Worm (Caenorhabditis elegans) whole organism, L1 larva: ENCODE measurements around the gene Y45G5AM.3.
A peak's percentile ranks its signal among the peaks of the same experiment; 100 is the strongest.

ENCODE experiments used
- C04F5.9 ChIP-seq: sonication (generic microtip); optimal IDR thresholded peaks from 2 replicates; lab custom pipeline; 2016; ENCODE audit warnings: missing genetic modification characterization, missing compliant biosample characterization
- C16A3.4 ChIP-seq: fragments of 150-350 bp; optimal IDR thresholded peaks from 2 replicates; lab custom pipeline; 2014; ENCODE audit warnings: missing biosample characterization, missing genetic modification characterization
- F16B12.6 ChIP-seq: fragments of 150-350 bp; optimal IDR thresholded peaks from 2 replicates; lab custom pipeline; 2014; ENCODE audit warnings: missing biosample characterization, missing genetic modification characterization
- Y116A8C.19 ChIP-seq: sonication (generic microtip); optimal IDR thresholded peaks from 2 replicates; lab custom pipeline; 2016; ENCODE audit warnings: missing compliant biosample characterization, missing genetic modification characterization, borderline replicate concordance
- aha-1 ChIP-seq: fragments of 150-350 bp; optimal IDR thresholded peaks from 2 replicates; lab custom pipeline; 2014; ENCODE audit warnings: missing biosample characterization, missing genetic modification characterization
- aly-2 ChIP-seq: fragments of 150-350 bp; optimal IDR thresholded peaks from 2 replicates; lab custom pipeline; 2014; ENCODE audit warnings: missing biosample characterization, missing genetic modification characterization
- ama-1 ChIP-seq: fragments of 150-350 bp; optimal IDR thresholded peaks from 2 replicates; lab custom pipeline; 2014
- blmp-1 ChIP-seq: fragments of 150-350 bp; optimal IDR thresholded peaks from 2 replicates; lab custom pipeline; 2014; ENCODE audit warnings: missing biosample characterization, missing genetic modification characterization
- ceh-8 ChIP-seq: fragments of 200-800 bp; sonication (Bioruptor generic); optimal IDR thresholded peaks from 2 replicates; lab custom pipeline; 2018; ENCODE audit warnings: mild to moderate bottlenecking, missing genetic modification characterization, moderate library complexity, missing compliant biosample characterization
- ceh-88 ChIP-seq: fragments of 200-800 bp; sonication (Bioruptor generic); IDR thresholded peaks from 2 replicates; pipeline ENCODE4 v1.3.6; 2022; ENCODE audit warnings: missing genetic modification characterization, missing compliant biosample characterization
- dsc-1 ChIP-seq: sonication (generic microtip); optimal IDR thresholded peaks from 2 replicates; lab custom pipeline; 2016; ENCODE audit warnings: mild to moderate bottlenecking, missing genetic modification characterization, missing compliant biosample characterization
- efl-1 ChIP-seq, 4 experiments: fragments of 150-350 bp; optimal IDR thresholded peaks in 3 of 4; peaks in 1 of 4; 1 replicate in 1 of 4; 2 replicates in 3 of 4; lab custom pipeline; 2014; ENCODE audit warnings: missing biosample characterization in 2 of 4, missing genetic modification characterization in 2 of 4, missing genetic modification reagents in 2 of 4
- efl-3 ChIP-seq: fragments of 200-800 bp; sonication (Bioruptor generic); optimal IDR thresholded peaks from 2 replicates; lab custom pipeline; 2018; ENCODE audit warnings: mild to moderate bottlenecking, missing genetic modification characterization, missing compliant biosample characterization
- elt-2 ChIP-seq: sonication (generic microtip); optimal IDR thresholded peaks from 2 replicates; lab custom pipeline; 2016; ENCODE audit warnings: missing genetic modification characterization, mild to moderate bottlenecking, inconsistent platforms, missing compliant biosample characterization, missing genetic modification reagents
- ets-5 ChIP-seq: fragments of 200-800 bp; sonication (Bioruptor generic); IDR thresholded peaks from 2 replicates; pipeline ENCODE4 v1.3.6; 2022; ENCODE audit warnings: missing genetic modification characterization, missing compliant biosample characterization
- fkh-4 ChIP-seq: sonication (generic microtip); optimal IDR thresholded peaks from 2 replicates; lab custom pipeline; 2016; ENCODE audit warnings: missing compliant biosample characterization, missing genetic modification characterization, borderline replicate concordance
- grh-1 ChIP-seq: fragments of 200-800 bp; sonication (Bioruptor generic); IDR thresholded peaks from 2 replicates; pipeline ENCODE4 v1.3.6; 2022; ENCODE audit warnings: missing genetic modification reagents, missing genetic modification characterization, missing compliant biosample characterization
- hlh-17 ChIP-seq: fragments of 200-800 bp; sonication (Bioruptor generic); optimal IDR thresholded peaks from 2 replicates; lab custom pipeline; 2018; ENCODE audit warnings: missing genetic modification characterization, mild to moderate bottlenecking, missing compliant biosample characterization, moderate library complexity, borderline replicate concordance
- hlh-4 ChIP-seq: sonication (generic microtip); optimal IDR thresholded peaks from 2 replicates; lab custom pipeline; 2016; ENCODE audit warnings: mild to moderate bottlenecking, missing genetic modification characterization, missing compliant biosample characterization
- jun-1 ChIP-seq: fragments of 150-350 bp; optimal IDR thresholded peaks from 2 replicates; lab custom pipeline; 2014; ENCODE audit warnings: missing biosample characterization, missing genetic modification reagents, missing genetic modification characterization
- lin-14 ChIP-seq: fragments of 200-800 bp; sonication (Bioruptor generic); optimal IDR thresholded peaks from 2 replicates; lab custom pipeline; 2018; ENCODE audit warnings: mild to moderate bottlenecking, missing genetic modification characterization, moderate library complexity, missing compliant biosample characterization
- lin-35 ChIP-seq, 2 experiments: fragments of 150-350 bp; optimal IDR thresholded peaks; 2 replicates each; lab custom pipeline; 2014; ENCODE audit warnings: missing biosample characterization in 2 of 2, missing genetic modification characterization in 2 of 2, missing genetic modification reagents in 2 of 2
- lin-39 ChIP-seq: fragments of 150-350 bp; optimal IDR thresholded peaks from 2 replicates; lab custom pipeline; 2014; ENCODE audit warnings: missing biosample characterization, missing genetic modification reagents, missing genetic modification characterization
- lir-3 ChIP-seq: sonication (generic microtip); optimal IDR thresholded peaks from 2 replicates; lab custom pipeline; 2016; ENCODE audit warnings: mild to moderate bottlenecking, missing genetic modification characterization, moderate library complexity, missing compliant biosample characterization; ENCODE audit not compliant: poor library complexity
- lsy-2 ChIP-seq, 2 experiments: fragments of 150-350 bp; optimal IDR thresholded peaks; 2 replicates each; lab custom pipeline; 2014; ENCODE audit warnings: missing biosample characterization in 2 of 2, missing genetic modification characterization in 2 of 2
- mab-9 ChIP-seq: fragments of 200-800 bp; sonication (Bioruptor generic); IDR thresholded peaks from 2 replicates; pipeline ENCODE4 v1.3.6; 2022; ENCODE audit warnings: missing genetic modification reagents, missing genetic modification characterization, missing compliant biosample characterization
- mdl-1 ChIP-seq, 2 experiments: fragments of 150-350 bp; optimal IDR thresholded peaks; 2 replicates each; lab custom pipeline; 2014 to 2017; ENCODE audit warnings: missing biosample characterization in 2 of 2, missing genetic modification characterization in 2 of 2, inconsistent platforms in 1 of 2
- mef-2 ChIP-seq: fragments of 150-350 bp; optimal IDR thresholded peaks from 2 replicates; lab custom pipeline; 2014; ENCODE audit warnings: missing biosample characterization, missing genetic modification characterization
- mep-1 ChIP-seq: fragments of 150-350 bp; optimal IDR thresholded peaks from 2 replicates; lab custom pipeline; 2014; ENCODE audit warnings: missing biosample characterization, missing genetic modification characterization
- nhr-11 ChIP-seq: fragments of 150-350 bp; optimal IDR thresholded peaks from 2 replicates; lab custom pipeline; 2014; ENCODE audit warnings: missing biosample characterization, missing genetic modification characterization
- nhr-12 ChIP-seq: sonication (generic microtip); optimal IDR thresholded peaks from 2 replicates; lab custom pipeline; 2017; ENCODE audit warnings: missing biosample characterization, missing genetic modification characterization
- nhr-19 ChIP-seq: fragments of 200-800 bp; sonication (Bioruptor generic); conservative IDR thresholded peaks from 2 replicates; pipeline ENCODE4 v1.3.6; 2022; ENCODE audit warnings: missing genetic modification characterization, missing compliant biosample characterization
- nhr-20 ChIP-seq: sonication (generic microtip); optimal IDR thresholded peaks from 2 replicates; lab custom pipeline; 2016; ENCODE audit warnings: mild to moderate bottlenecking, missing genetic modification characterization, missing compliant biosample characterization
- nhr-237 ChIP-seq: fragments of 150-350 bp; optimal IDR thresholded peaks from 2 replicates; lab custom pipeline; 2014; ENCODE audit warnings: missing biosample characterization, missing genetic modification characterization
- nhr-71 ChIP-seq: sonication (generic microtip); optimal IDR thresholded peaks from 2 replicates; lab custom pipeline; 2016; ENCODE audit warnings: mild to moderate bottlenecking, missing genetic modification characterization, moderate library complexity, missing compliant biosample characterization
- nhr-85 ChIP-seq: sonication (generic microtip); peaks from one replicate; lab custom pipeline; 2016; ENCODE audit warnings: missing genetic modification characterization, inconsistent platforms, missing compliant biosample characterization
- pag-3 ChIP-seq: sonication (generic microtip); optimal IDR thresholded peaks from 2 replicates; lab custom pipeline; 2017; ENCODE audit warnings: missing genetic modification characterization, mild to moderate bottlenecking, missing compliant biosample characterization, antibody characterized with exemption, borderline replicate concordance; ENCODE audit not compliant: insufficient read depth
- snpc-4 ChIP-seq: fragments of 150-350 bp; optimal IDR thresholded peaks from 2 replicates; lab custom pipeline; 2014; ENCODE audit warnings: missing biosample characterization, missing genetic modification characterization
- sox-4 ChIP-seq: sonication (generic microtip); optimal IDR thresholded peaks from 2 replicates; lab custom pipeline; 2016; ENCODE audit warnings: missing genetic modification characterization, missing compliant biosample characterization
- sptf-1 ChIP-seq: fragments of 150-350 bp; optimal IDR thresholded peaks from 2 replicates; lab custom pipeline; 2014; ENCODE audit warnings: missing biosample characterization, missing genetic modification characterization
- sup-37 ChIP-seq: fragments of 200-800 bp; sonication (Bioruptor generic); optimal IDR thresholded peaks from 2 replicates; lab custom pipeline; 2018; ENCODE audit warnings: mild to moderate bottlenecking, missing genetic modification characterization, missing compliant biosample characterization
- tlp-1 ChIP-seq: fragments of 150-350 bp; optimal IDR thresholded peaks from 2 replicates; lab custom pipeline; 2014; ENCODE audit warnings: missing biosample characterization, missing genetic modification characterization
- unc-130 ChIP-seq: fragments of 150-350 bp; optimal IDR thresholded peaks from 2 replicates; lab custom pipeline; 2017; ENCODE audit warnings: missing biosample characterization, missing genetic modification characterization, inconsistent platforms
- unc-98 ChIP-seq: fragments of 200-800 bp; sonication (Bioruptor generic); IDR thresholded peaks from 2 replicates; pipeline ENCODE4 v1.3.6; 2022; ENCODE audit warnings: missing genetic modification characterization, missing compliant biosample characterization
- vab-15 ChIP-seq: sonication (generic microtip); optimal IDR thresholded peaks from 2 replicates; lab custom pipeline; 2017; ENCODE audit warnings: missing genotype, mild to moderate bottlenecking, missing genetic modification characterization, missing compliant biosample characterization
- zag-1 ChIP-seq: fragments of 150-350 bp; optimal IDR thresholded peaks from 2 replicates; lab custom pipeline; 2014; ENCODE audit warnings: missing biosample characterization, missing genetic modification characterization
- ztf-11 ChIP-seq, 2 experiments: sonication (generic microtip); optimal IDR thresholded peaks; 2 replicates each; lab custom pipeline; 2016 to 2017; ENCODE audit warnings: missing genetic modification characterization in 2 of 2, missing biosample characterization in 1 of 2, missing compliant biosample characterization in 1 of 2

Gene Y45G5AM.3

ce11 chrV:4192688-4193471 lies 28.5 kb downstream of the Y45G5AM.3 start (continued):
- TF ChIP-seq nhr-85: peak; percentile 92
- TF ChIP-seq lin-14 (GFP tag; lab: Kevin White, UChicago): peak; percentile 59
- peak; percentile 26 for TF ChIP-seq vab-15
- TF ChIP-seq efl-1 (optimal IDR thresholded peaks at IDR 0.05; lab: Kevin White, UChicago): no peak
- TF ChIP-seq efl-1 (GFP tag; optimal IDR thresholded peaks at IDR 0.05 in 1 of 2; lab: Kevin White, UChicago): peak; percentile 12 to 89
- no peak for TF ChIP-seq aly-2 (tag; lab: Kevin White, UChicago)
- no peak for TF ChIP-seq tlp-1
- TF ChIP-seq efl-3: no peak
- no peak for TF ChIP-seq pag-3
- peak; percentile 88 for TF ChIP-seq grh-1
- peak; percentile 47 for TF ChIP-seq dsc-1
- no peak for TF ChIP-seq unc-98 (GFP tag; lab: Robert Waterston, UW)
- TF ChIP-seq nhr-20: peak; percentile 62
- TF ChIP-seq nhr-11 (tag; lab: Kevin White, UChicago): no peak

- TF ChIP-seq sup-37 (GFP tag; lab: Kevin White, UChicago) (no peak), C16A3.4 (tag; lab: Kevin White, UChicago) (peak; percentile 88), unc-130 (tag; lab: Kevin White, UChicago) (peak; percentile 53), nhr-237 (tag; lab: Kevin White, UChicago) (no peak), C04F5.9 (no peak), zag-1 (tag; lab: Kevin White, UChicago) (no peak), fkh-4 (tag; lab: Kevin White, UChicago) (peak; percentile 45), nhr-11 (tag; lab: Kevin White, UChicago) (peak; percentile 9), elt-2 (tag; lab: Kevin White, UChicago) (peak; percentile 37), aly-2 (tag; lab: Kevin White, UChicago) (no peak), lin-35 (GFP tag; optimal IDR thresholded peaks at IDR 0.05; lab: Kevin White, UChicago) (peak; percentile 85 to 89), nhr-19 (GFP tag; lab: Robert Waterston, UW) (peak; percentile 77), aha-1 (peak; percentile 48), hlh-17 (GFP tag; lab: Kevin White, UChicago) (no peak), nhr-20 (peak; percentile 82), ceh-8 (GFP tag; lab: Kevin White, UChicago) (peak; percentile 19), ztf-11 (tag; optimal IDR thresholded peaks at IDR 0.05; lab: Kevin White, UChicago) (peak in 1 of 2 experiments; percentile 36), tlp-1 (no peak), nhr-71 (tag; lab: Kevin White, UChicago) (peak; percentile 90), mef-2 (tag; lab: Kevin White, UChicago) (no peak), ama-1 (lab: Kevin White, UChicago) (no peak), Y116A8C.19 (tag; lab: Kevin White, UChicago) (no peak), snpc-4 (tag; lab: Kevin White, UChicago) (peak; percentile 61), mab-9 (GFP tag; lab: Robert Waterston, UW) (0 out of 2 replicates have a peak, but pooled peaks have one; percentile 26), F16B12.6 (peak; percentile 56), grh-1 (peak; percentile 79), ceh-88 (GFP tag; lab: Robert Waterston, UW) (peak; percentile 34; the same call in 1 of the 2 replicates), blmp-1 (tag; lab: Kevin White, UChicago) (peak; percentile 43), lir-3 (tag; lab: Kevin White, UChicago) (no peak), efl-3 (no peak), vab-15 (no peak), nhr-12 (tag; lab: Kevin White, UChicago) (no peak), hlh-4 (tag; lab: Kevin White, UChicago) (no peak), jun-1 (tag; lab: Kevin White, UChicago) (peak; percentile 60), sox-4 (tag; lab: Kevin White, UChicago) (peak; percentile 54), lin-39 (tag; lab: Kevin White, UChicago) (peak; percentile 29), ets-5 (GFP tag; lab: Robert Waterston, UW) (no peak), dsc-1 (peak; percentile 84), lsy-2 (tag; optimal IDR thresholded peaks at IDR 0.05; lab: Kevin White, UChicago) (peak; percentile 87), mep-1 (tag; lab: Kevin White, UChicago) (peak; percentile 80), sptf-1 (tag; lab: Kevin White, UChicago) (no peak), mdl-1 (tag; optimal IDR thresholded peaks at IDR 0.05; lab: Kevin White, UChicago) (peak in 1 of 2 experiments; percentile 77)
Observed at ce11 chrV:4194587-4195211, 30.3 kb downstream of the Y45G5AM.3 start, which contains the start of gene Y45G5AM.9. Gene Y45G5AM.9, minus strand, starts transcription at chrV:4194637.
